Worm (Caenorhabditis elegans): ENCODE measurements around the gene fbxb-43.

ce11 chrII:1537321-1537720 lies 1.3 kb downstream of the fbxb-43 start, which contains the start of gene fbxb-42:
- TF ChIP-seq ceh-36 (tag; optimal IDR thresholded peaks at IDR 0.05) (no peak), scrt-1 (GFP tag; IDR thresholded peaks at IDR 0.05) (no peak), ama-1 (optimal IDR thresholded peaks at IDR 0.05) (no peak), aly-1 (tag; optimal IDR thresholded peaks at IDR 0.05) (no peak), F13C5.2 (tag; optimal IDR thresholded peaks at IDR 0.05) (no peak), tra-4 (tag; optimal IDR thresholded peaks at IDR 0.05) (no peak), hmg-4 (GFP tag; optimal IDR thresholded peaks at IDR 0.05) (no peak), flt-1 (GFP tag; IDR thresholded peaks at IDR 0.05) (no peak), sea-1 (GFP tag; conservative IDR thresholded peaks at IDR 0.05) (no peak), ets-7 (tag; optimal IDR thresholded peaks at IDR 0.05) (no peak), tbx-37 (GFP tag; conservative IDR thresholded peaks at IDR 0.05) (no peak)
